Fruit fly (Drosophila melanogaster) whole organism, larva: ENCODE data around the gene CG43675.

ENCODE experiments used
- noc ChIP-seq: fragments of 200-800 bp; sonication (Bioruptor generic); optimal IDR thresholded peaks from 3 replicates; lab custom pipeline; 2019; ENCODE audit warnings: missing biosample characterization, mild to moderate bottlenecking, missing genetic modification characterization, moderate library complexity

CG43675 gene

dm6 chr3R:9342248-9342882, 12.9 kb upstream of the CG43675 start:
- TF ChIP-seq noc (tag; lab: Kevin White, UChicago) = peak; percentile 78

DNA sequence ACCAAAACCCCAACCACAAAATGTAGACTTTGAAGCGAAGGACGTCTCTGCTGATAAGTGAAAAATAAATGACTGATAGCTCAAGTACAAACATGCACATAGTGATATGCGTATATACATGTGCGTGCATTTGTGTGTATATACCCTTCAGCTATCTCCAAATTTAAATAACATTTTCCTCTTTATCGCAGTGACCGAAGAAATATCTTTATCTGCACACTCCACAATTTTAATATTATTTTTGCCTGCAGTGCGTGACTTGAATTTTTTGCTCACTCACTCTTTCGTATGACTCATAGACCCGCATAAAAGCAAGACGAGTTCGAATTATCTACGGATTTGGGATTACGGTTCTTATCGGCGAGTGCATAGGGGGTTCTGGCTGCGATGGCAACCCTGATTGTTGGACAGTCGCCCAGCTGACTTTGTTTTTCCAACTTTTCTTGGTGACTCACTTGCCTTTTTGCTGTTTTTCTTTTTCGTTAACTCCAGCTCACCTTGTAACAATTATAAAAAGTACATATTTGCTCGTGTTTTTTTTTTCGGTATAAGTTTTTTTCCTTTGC, 12.2 kb upstream of the CG43675 start:
- TF ChIP-seq noc (tag; lab: Kevin White, UChicago) = no peak

DNA sequence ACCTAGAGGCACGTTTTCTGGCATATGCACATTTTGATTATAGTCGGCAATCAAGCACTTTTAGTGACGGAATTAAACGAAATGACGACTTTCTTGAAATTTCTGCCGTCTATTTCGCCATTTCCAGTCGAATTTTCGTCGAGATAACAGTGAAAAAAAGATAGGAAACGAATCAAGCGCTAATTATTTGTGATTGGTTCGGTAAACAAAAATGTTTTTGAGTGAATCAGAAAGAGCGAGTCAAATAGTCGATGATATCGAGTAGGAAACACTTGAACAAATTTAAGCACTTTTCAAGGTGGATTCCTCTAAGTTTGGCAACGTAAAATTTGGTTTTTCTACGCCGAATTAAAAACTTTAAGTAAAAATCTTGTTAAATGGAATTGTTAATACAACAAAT, 11.7 kb upstream of the CG43675 start:
- no peak for TF ChIP-seq noc (tag; lab: Kevin White, UChicago)

- TF ChIP-seq noc (tag; lab: Kevin White, UChicago) = no peak
These were observed 11.0 kb upstream of the CG43675 start for dm6 chr3R:9344186-9344790.

dm6 chr3R:9344791-9345208, 10.5 kb upstream of the CG43675 start:
- TF ChIP-seq noc (tag; lab: Kevin White, UChicago) = peak; percentile 49

dm6 chr3R:9345904-9346303, 9.4 kb upstream of the CG43675 start:
- no peak for TF ChIP-seq noc (tag; lab: Kevin White, UChicago)

dm6 chr3R:9346539-9346938, 8.8 kb upstream of the CG43675 start:
- TF ChIP-seq noc (tag; lab: Kevin White, UChicago) = no peak

- TF ChIP-seq noc (tag; lab: Kevin White, UChicago) = no peak
These were observed 7.5 kb upstream of the CG43675 start for dm6 chr3R:9347702-9348378.

dm6 chr3R:9348379-9348721, 6.9 kb upstream of the CG43675 start:
- TF ChIP-seq noc (tag; lab: Kevin White, UChicago) = no peak

dm6 chr3R:9349267-9349820, 6.0 kb upstream of the CG43675 start:
- TF ChIP-seq noc (tag; lab: Kevin White, UChicago) = no peak

dm6 chr3R:9350561-9351379, 4.5 kb upstream of the CG43675 start:
- no peak for TF ChIP-seq noc (tag; lab: Kevin White, UChicago)

DNA sequence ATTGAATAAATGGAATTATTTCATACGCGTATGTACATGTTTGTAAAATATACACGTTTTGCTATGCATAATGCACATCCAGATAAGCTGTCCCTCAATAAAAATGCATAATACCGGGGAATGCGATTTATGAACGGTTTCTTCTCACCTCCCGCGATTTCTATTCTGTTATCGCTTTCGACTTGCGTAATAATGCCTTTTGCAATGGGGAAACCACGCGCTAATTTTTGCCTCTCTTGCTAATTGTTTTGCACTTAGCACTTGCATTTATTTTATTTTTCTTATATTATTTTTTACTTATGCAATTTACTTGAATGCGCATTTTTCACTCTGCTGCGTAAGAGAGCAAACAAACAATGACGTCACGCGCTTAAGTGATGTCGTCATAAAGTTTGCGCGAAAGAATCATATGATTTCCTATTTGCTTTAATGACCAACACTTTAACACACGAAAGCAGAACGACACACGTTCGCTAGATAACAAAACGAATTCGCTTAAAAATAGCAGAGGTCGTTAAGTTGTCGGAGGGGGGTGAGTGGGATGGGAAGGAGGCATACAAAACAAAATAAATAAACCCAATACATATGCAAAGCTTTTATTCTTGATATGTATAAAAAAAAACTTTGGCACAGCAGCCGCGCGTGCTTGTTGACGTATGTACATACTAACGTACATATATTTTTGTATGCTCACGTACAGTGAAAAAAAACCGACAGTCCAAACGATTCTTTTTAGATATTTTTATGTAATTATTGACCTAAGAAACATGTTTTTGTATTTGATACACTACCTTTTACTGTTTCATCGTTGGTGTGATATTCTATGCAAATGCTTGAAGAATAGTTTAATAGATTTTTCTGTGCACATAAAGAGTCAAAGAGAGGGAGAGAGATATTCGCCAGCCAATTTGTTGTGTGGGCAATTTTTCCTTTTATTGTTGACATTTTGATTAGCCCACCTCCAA, 3.6 kb upstream of the CG43675 start:
- peak; percentile 85 for TF ChIP-seq noc (tag; lab: Kevin White, UChicago)

DNA sequence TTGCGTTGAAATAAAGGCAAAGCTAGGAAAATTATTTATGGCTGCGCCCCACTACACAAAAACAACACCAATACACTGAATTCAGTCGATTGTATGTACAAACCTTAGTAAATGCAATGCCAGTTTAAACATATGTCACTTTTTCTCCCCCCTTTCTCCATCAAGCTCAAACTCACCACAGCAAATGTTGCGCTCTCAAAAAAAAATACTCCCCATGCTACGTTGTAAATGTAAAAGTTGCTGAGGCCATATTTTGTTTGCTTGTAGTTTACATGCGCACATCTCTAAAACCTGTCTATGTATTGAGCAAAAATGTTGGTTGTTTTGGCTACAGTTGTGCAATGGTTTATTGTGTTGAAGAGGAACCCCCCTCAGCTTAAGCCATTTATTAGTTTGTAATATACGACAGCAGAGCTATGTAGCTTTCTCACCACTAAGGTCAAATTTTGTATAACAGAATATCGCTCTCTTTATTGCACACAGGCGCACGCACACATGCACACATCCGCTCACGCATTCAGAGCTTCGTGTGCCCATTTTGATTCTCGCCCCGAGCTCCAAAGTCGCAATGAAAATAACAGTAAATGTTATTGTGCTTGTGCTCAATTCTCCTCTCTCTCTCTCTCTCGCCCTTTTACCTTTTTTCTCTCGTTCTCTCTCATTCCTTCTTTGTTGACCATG, 2.6 kb upstream of the CG43675 start:
- TF ChIP-seq noc (tag; lab: Kevin White, UChicago) = no peak

dm6 chr3R:9353276-9353652, 2.0 kb upstream of the CG43675 start:
- TF ChIP-seq noc (tag; lab: Kevin White, UChicago) = peak; percentile 71
